Fruit fly (Drosophila melanogaster): ENCODE data around the gene CG10516.

The CG10516 gene

dm6 chr3L:15924319-15924718, 43.7 kb upstream of the CG10516 start:
- no peak for TF ChIP-seq CG9817 (tag; optimal IDR thresholded peaks at IDR 0.05)
- TF ChIP-seq Pdp1 (GFP tag; optimal IDR thresholded peaks at IDR 0.05) = peak in 1 of 2 experiments; percentile 29
- TF ChIP-seq Aef1 (GFP tag; IDR thresholded peaks at IDR 0.05) = no peak
- peak; percentile 68 for TF ChIP-seq cg (GFP tag; optimal IDR thresholded peaks at IDR 0.05)
- TF ChIP-seq CG12219 (GFP tag; optimal IDR thresholded peaks at IDR 0.05) = no peak
- TF ChIP-seq Ets65A (GFP tag) = peak; percentile 95

dm6 chr3L:15924811-15925437, 43.1 kb upstream of the CG10516 start, which contains the start of gene sff:
Gene sff, minus strand, starts transcription at chr3L:15924861.
- TF ChIP-seq BtbVII (GFP tag; optimal IDR thresholded peaks at IDR 0.05) (peak; percentile 80), CG10321 (GFP tag; IDR thresholded peaks at IDR 0.05) (peak; percentile 38; the same call in 1 of the 2 replicates), HLH54F (GFP tag; optimal IDR thresholded peaks at IDR 0.05) (peak; percentile 66), CG18764 (GFP tag; optimal IDR thresholded peaks at IDR 0.05) (peak; percentile 85), Aef1 (GFP tag; IDR thresholded peaks at IDR 0.05) (peak; percentile 88; the same call in 2 of the 3 replicates), GATAe (GFP tag; conservative IDR thresholded peaks at IDR 0.05) (no peak; the same call in 1 of the 2 replicates), crol (GFP tag; IDR thresholded peaks at IDR 0.05) (peak; percentile 31; the same call in 1 of the 2 replicates), ato (GFP tag; IDR thresholded peaks at IDR 0.05; ENCODE audit: partially characterized antibody) (no peak), Doc3 (GFP tag; IDR thresholded peaks at IDR 0.05; ENCODE audit: partially characterized antibody) (peak; percentile 42; the same call in 1 of the 3 replicates), CG31224 (GFP tag; IDR thresholded peaks at IDR 0.05) (peak; percentile 73), CG12299 (tag; optimal IDR thresholded peaks at IDR 0.05) (peak; percentile 64), MESR4 (GFP tag; optimal IDR thresholded peaks at IDR 0.05) (peak; percentile 34), bigmax (GFP tag; optimal IDR thresholded peaks at IDR 0.05) (peak; percentile 27), B-H1 (GFP tag; IDR thresholded peaks at IDR 0.05) (peak; percentile 79), CG8281 (tag; optimal IDR thresholded peaks at IDR 0.05) (peak; percentile 66), dmrt99B (tag; optimal IDR thresholded peaks at IDR 0.05) (peak; percentile 84), CG15073 (GFP tag; optimal IDR thresholded peaks at IDR 0.05) (no peak), CG32772 (GFP tag; IDR thresholded peaks at IDR 0.05) (peak; percentile 90), CG14667 (GFP tag; IDR thresholded peaks at IDR 0.05) (peak; percentile 78), CG11093 (GFP tag; IDR thresholded peaks at IDR 0.05) (peak; percentile 90), Oli (tag; optimal IDR thresholded peaks at IDR 0.05) (peak; percentile 89), Hsf (GFP tag; optimal IDR thresholded peaks at IDR 0.05) (peak; percentile 75), Chrac-16 (GFP tag; optimal IDR thresholded peaks at IDR 0.05) (peak; percentile 92), CG6689 (GFP tag; IDR thresholded peaks at IDR 0.05) (peak; percentile 98), CG10274 (GFP tag; optimal IDR thresholded peaks at IDR 0.05) (peak; percentile 60), Bgb (GFP tag; IDR thresholded peaks at IDR 0.05; ENCODE audit: partially characterized antibody) (no peak), CG10267 (tag; optimal IDR thresholded peaks at IDR 0.05) (peak; percentile 82), CG17361 (GFP tag; IDR thresholded peaks at IDR 0.05) (peak; percentile 93), NK7.1 (GFP tag; optimal IDR thresholded peaks at IDR 0.05) (no peak), ac (GFP tag; optimal IDR thresholded peaks at IDR 0.05) (peak; percentile 67), Hand (GFP tag; optimal IDR thresholded peaks at IDR 0.05) (peak; percentile 81), bsh (GFP tag; optimal IDR thresholded peaks at IDR 0.05) (peak; percentile 34 to 92), CG12744 (GFP tag; optimal IDR thresholded peaks at IDR 0.05) (peak; percentile 18), Sry-δ (GFP tag; optimal IDR thresholded peaks at IDR 0.05) (no peak), Dp (GFP tag; optimal IDR thresholded peaks at IDR 0.05) (peak; percentile 78), CG30431 (GFP tag; optimal IDR thresholded peaks at IDR 0.05) (peak; percentile 89), ind (GFP tag; optimal IDR thresholded peaks at IDR 0.05) (peak; percentile 86), lmd (GFP tag; IDR thresholded peaks at IDR 0.05) (peak; percentile 91), Hey (tag; optimal IDR thresholded peaks at IDR 0.05) (peak; percentile 28), CG11696 (GFP tag; IDR thresholded peaks at IDR 0.05) (peak; percentile 79), Stat92E (GFP tag; optimal IDR thresholded peaks at IDR 0.05) (peak in 1 of 3 experiments; percentile 58), CG5180 (GFP tag; optimal IDR thresholded peaks at IDR 0.05) (peak; percentile 58)

Measured in whole organism, embryonic.